Fruit fly (Drosophila melanogaster): Measurements from ENCODE around the gene CG17078.
A peak's percentile ranks its signal among the peaks of the same experiment; 100 is the strongest.

- peak; percentile 27 for TF ChIP-seq Mnt (GFP tag; optimal IDR thresholded peaks at IDR 0.05)
- no peak for TF ChIP-seq Hr96 (GFP tag; optimal IDR thresholded peaks at IDR 0.05)
- no peak for TF ChIP-seq cnc (optimal IDR thresholded peaks at IDR 0.05)
- TF ChIP-seq CG7045 (GFP tag; optimal IDR thresholded peaks at IDR 0.05), result no peak
- peak; percentile 36 for TF ChIP-seq tj (GFP tag; optimal IDR thresholded peaks at IDR 0.05)
- no peak for TF ChIP-seq kay (GFP tag; ENCODE audit: borderline replicate concordance)
- peak; percentile 50 for TF ChIP-seq Crg-1 (GFP tag; optimal IDR thresholded peaks at IDR 0.05)
- peak; percentile 46 for TF ChIP-seq ovo (GFP tag; optimal IDR thresholded peaks at IDR 0.05)
- TF ChIP-seq CG12768 (GFP tag; optimal IDR thresholded peaks at IDR 0.05), result peak; percentile 78
- peak; percentile 19 for TF ChIP-seq pad (GFP tag; optimal IDR thresholded peaks at IDR 0.05)
Measured at dm6 chr2L:283071-283482, 5.0 kb upstream of the CG17078 start, which contains the start of gene CG11601.

Data from whole organism, adult.